Worm (Caenorhabditis elegans) whole organism, early embryonic: Measurements from ENCODE around the gene K09E4.1.

Experiments
- B0310.2 ChIP-seq: sonication (generic microtip); optimal IDR thresholded peaks from 2 replicates; lab custom pipeline; 2016; ENCODE audit warnings: mild to moderate bottlenecking, missing genetic modification characterization, missing compliant biosample characterization
- aly-1 ChIP-seq: sonication (generic microtip); optimal IDR thresholded peaks from 2 replicates; lab custom pipeline; 2016; ENCODE audit warnings: missing genetic modification characterization, missing compliant biosample characterization
- ama-1 ChIP-seq: fragments of 150-350 bp; optimal IDR thresholded peaks from 2 replicates; lab custom pipeline; 2014
- flt-1 ChIP-seq: fragments of 200-800 bp; sonication (Bioruptor generic); IDR thresholded peaks from 2 replicates; pipeline ENCODE4 v1.3.6; 2022; ENCODE audit warnings: missing genetic modification characterization, missing compliant biosample characterization
- hmg-4 ChIP-seq: fragments of 200-800 bp; sonication (Bioruptor generic); optimal IDR thresholded peaks from 2 replicates; lab custom pipeline; 2018; ENCODE audit warnings: mild to moderate bottlenecking, missing genetic modification characterization, missing compliant biosample characterization
- hnd-1 ChIP-seq: sonication (generic microtip); optimal IDR thresholded peaks from 2 replicates; lab custom pipeline; 2016; ENCODE audit warnings: missing genetic modification characterization, missing compliant biosample characterization
- sea-1 ChIP-seq: fragments of 200-800 bp; sonication (Bioruptor generic); conservative IDR thresholded peaks from 2 replicates; pipeline ENCODE4 v1.3.6; 2022; ENCODE audit warnings: missing genetic modification characterization, missing compliant biosample characterization
- tra-4 ChIP-seq: sonication (generic microtip); optimal IDR thresholded peaks from 2 replicates; lab custom pipeline; 2017; ENCODE audit warnings: missing genetic modification characterization, missing compliant biosample characterization

ce11 chrII:14138849-14139419 lies 1.3 kb downstream of the K09E4.1 start:
- TF ChIP-seq aly-1 = no peak
- no peak for TF ChIP-seq hnd-1 (tag; lab: Kevin White, UChicago)
- no peak for TF ChIP-seq ama-1 (lab: Kevin White, UChicago)
- no peak for TF ChIP-seq tra-4 (tag; lab: Kevin White, UChicago)
- TF ChIP-seq B0310.2 = no peak
- TF ChIP-seq flt-1 (GFP tag; lab: Robert Waterston, UW) = no peak
- TF ChIP-seq hmg-4 = no peak
- no peak for TF ChIP-seq sea-1 (GFP tag; lab: Robert Waterston, UW)
